Fruit fly (Drosophila melanogaster): ENCODE measurements around the gene CG13445.
A peak's percentile ranks its signal among the peaks of the same experiment; 100 is the strongest.

The CG13445 gene

dm6 chr3L:15762449-15763189 is 46.7 kb upstream of the CG13445 start:
- TF ChIP-seq gem (tag; optimal IDR thresholded peaks at IDR 0.05) (peak; percentile 35), CG14710 (tag; optimal IDR thresholded peaks at IDR 0.05) (peak; percentile 18), CG17361 (GFP tag; IDR thresholded peaks at IDR 0.05) (peak; percentile 54; the same call in 1 of the 3 replicates), amos (GFP tag; IDR thresholded peaks at IDR 0.05; ENCODE audit: partially characterized antibody) (no peak), disco-r (GFP tag; optimal IDR thresholded peaks at IDR 0.05) (no peak), ci (GFP tag; IDR thresholded peaks at IDR 0.05) (0 out of 3 replicates have a peak, but pooled peaks have one; percentile 22), dmrt11E (tag; optimal IDR thresholded peaks at IDR 0.05) (peak; percentile 2), CG5953 (GFP tag; IDR thresholded peaks at IDR 0.05) (no peak), nom (GFP tag; optimal IDR thresholded peaks at IDR 0.05) (peak; percentile 26), phol (tag; optimal IDR thresholded peaks at IDR 0.05) (peak; percentile 33), CG31441 (GFP tag; IDR thresholded peaks at IDR 0.05) (peak; percentile 17; the same call in 1 of the 2 replicates), p53 (GFP tag; optimal IDR thresholded peaks at IDR 0.05) (no peak), sd (tag; optimal IDR thresholded peaks at IDR 0.05) (peak; percentile 29), Dp (GFP tag; optimal IDR thresholded peaks at IDR 0.05) (no peak), trem (tag; optimal IDR thresholded peaks at IDR 0.05) (peak; percentile 17), CG10979 (tag; optimal IDR thresholded peaks at IDR 0.05) (peak; percentile 45), CG2712 (tag; optimal IDR thresholded peaks at IDR 0.05) (peak; percentile 32), CG4360 (GFP tag; IDR thresholded peaks at IDR 0.05) (peak; percentile 57; the same call in 1 of the 2 replicates), CG12769 (tag; optimal IDR thresholded peaks at IDR 0.05) (peak; percentile 28), insv (GFP tag; optimal IDR thresholded peaks at IDR 0.05) (no peak), lola (GFP tag; optimal IDR thresholded peaks at IDR 0.05) (peak in 1 of 3 experiments; percentile 28), CG10267 (tag; optimal IDR thresholded peaks at IDR 0.05) (peak; percentile 5), peb (GFP tag; IDR thresholded peaks at IDR 0.05) (no peak), bsh (GFP tag; optimal IDR thresholded peaks at IDR 0.05) (peak in 1 of 2 experiments; percentile 15), Blimp-1 (GFP tag; optimal IDR thresholded peaks at IDR 0.05) (peak; percentile 21), Sox102F (GFP tag; optimal IDR thresholded peaks at IDR 0.05) (peak; percentile 16), CG2199 (GFP tag; IDR thresholded peaks at IDR 0.05) (0 out of 3 replicates have a peak, but pooled peaks have one; percentile 52), Fer1 (GFP tag; optimal IDR thresholded peaks at IDR 0.05) (no peak), Ets65A (GFP tag) (peak; percentile 12), CG10543 (GFP tag; optimal IDR thresholded peaks at IDR 0.05) (no peak), Dref (GFP tag; IDR thresholded peaks at IDR 0.05) (no peak), CG18262 (tag; optimal IDR thresholded peaks at IDR 0.05) (peak; percentile 61), Sox100B (GFP tag; optimal IDR thresholded peaks at IDR 0.05) (peak; percentile 13), CG8944 (GFP tag; optimal IDR thresholded peaks at IDR 0.05) (no peak), kah (GFP tag; optimal IDR thresholded peaks at IDR 0.05) (no peak), CG11504 (tag; optimal IDR thresholded peaks at IDR 0.05) (peak; percentile 2), D19B (GFP tag; optimal IDR thresholded peaks at IDR 0.05) (no peak), crol (GFP tag; IDR thresholded peaks at IDR 0.05) (no peak), Med (GFP tag) (peak; percentile 1), CG2678 (tag; optimal IDR thresholded peaks at IDR 0.05) (peak; percentile 7), CG30403 (GFP tag; optimal IDR thresholded peaks at IDR 0.05) (peak; percentile 17)
